Worm (Caenorhabditis elegans): ENCODE results near the gene sra-39.

The sra-39 gene

DNA sequence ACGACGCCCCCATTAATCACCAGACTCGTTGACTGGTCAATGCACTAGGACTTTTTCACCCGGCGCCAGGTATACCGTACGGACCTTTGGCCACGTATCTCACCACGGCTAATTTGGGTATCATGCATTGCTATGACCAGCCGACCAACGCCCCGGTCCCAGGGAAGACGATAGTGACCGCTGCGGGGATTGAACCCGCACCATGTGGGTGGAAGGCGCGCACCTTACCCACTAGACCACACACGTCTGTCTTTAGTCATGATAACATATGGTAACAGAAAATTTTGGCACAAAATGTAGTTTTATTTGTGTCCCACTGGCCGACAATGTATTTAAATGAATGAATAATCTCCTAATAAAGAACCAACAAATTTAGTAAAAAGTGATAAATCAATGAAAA is 17.0 kb downstream of the sra-39 start:
- TF ChIP-seq sem-4 (tag; optimal IDR thresholded peaks at IDR 0.05), result no peak
- no peak for TF ChIP-seq dmd-4 (tag; optimal IDR thresholded peaks at IDR 0.05)
- TF ChIP-seq nhr-25 (tag; optimal IDR thresholded peaks at IDR 0.05), result no peak
- TF ChIP-seq sma-3 (GFP tag; optimal IDR thresholded peaks at IDR 0.05), result no peak
- no peak for TF ChIP-seq alr-1 (tag; optimal IDR thresholded peaks at IDR 0.05)
- no peak for TF ChIP-seq unc-55 (GFP tag; optimal IDR thresholded peaks at IDR 0.05)
- no peak for TF ChIP-seq R02D3.7 (tag; optimal IDR thresholded peaks at IDR 0.05)
- TF ChIP-seq nhr-12 (tag; optimal IDR thresholded peaks at IDR 0.05), result no peak
- TF ChIP-seq skn-1 (tag; optimal IDR thresholded peaks at IDR 0.05), result no peak
- TF ChIP-seq egl-27 (tag; optimal IDR thresholded peaks at IDR 0.05), result no peak
- TF ChIP-seq zag-1 (tag; optimal IDR thresholded peaks at IDR 0.05), result no peak
- no peak for TF ChIP-seq gmeb-1 (tag; optimal IDR thresholded peaks at IDR 0.05)
- no peak for TF ChIP-seq ceh-82 (tag; optimal IDR thresholded peaks at IDR 0.05)
- TF ChIP-seq C34F6.9 (tag; optimal IDR thresholded peaks at IDR 0.05), result no peak
- no peak for TF ChIP-seq ztf-1 (GFP tag; conservative IDR thresholded peaks at IDR 0.05)
- no peak for TF ChIP-seq ceh-16 (tag; optimal IDR thresholded peaks at IDR 0.05)
- TF ChIP-seq ztf-4 (tag; optimal IDR thresholded peaks at IDR 0.05), result no peak

- TF ChIP-seq C34F6.9 (tag; optimal IDR thresholded peaks at IDR 0.05) (no peak), nhr-10 (tag; optimal IDR thresholded peaks at IDR 0.05) (no peak), elt-1 (tag; optimal IDR thresholded peaks at IDR 0.05) (no peak), ceh-16 (tag; optimal IDR thresholded peaks at IDR 0.05) (no peak), F13H6.1 (tag; optimal IDR thresholded peaks at IDR 0.05) (peak; percentile 7), sma-3 (GFP tag; optimal IDR thresholded peaks at IDR 0.05) (no peak), gmeb-1 (tag; optimal IDR thresholded peaks at IDR 0.05) (no peak), lin-11 (tag; optimal IDR thresholded peaks at IDR 0.05) (no peak), nhr-129 (tag; optimal IDR thresholded peaks at IDR 0.05) (peak; percentile 36), egl-27 (tag; optimal IDR thresholded peaks at IDR 0.05) (no peak), crh-2 (tag; optimal IDR thresholded peaks at IDR 0.05) (peak; percentile 53), nhr-23 (tag; optimal IDR thresholded peaks at IDR 0.05) (no peak), unc-62 (GFP tag; optimal IDR thresholded peaks at IDR 0.05) (no peak), unc-55 (GFP tag; optimal IDR thresholded peaks at IDR 0.05) (no peak), dmd-4 (tag; optimal IDR thresholded peaks at IDR 0.05) (no peak), ztf-11 (tag; optimal IDR thresholded peaks at IDR 0.05) (no peak), peb-1 (tag; optimal IDR thresholded peaks at IDR 0.05) (no peak), sma-9 (GFP tag; optimal IDR thresholded peaks at IDR 0.05) (peak; percentile 44), sma-9 (tag; optimal IDR thresholded peaks at IDR 0.05) (no peak), mab-5 (tag; optimal IDR thresholded peaks at IDR 0.05) (no peak), nhr-237 (tag; optimal IDR thresholded peaks at IDR 0.05) (no peak), mdl-1 (tag; optimal IDR thresholded peaks at IDR 0.05) (no peak), aly-2 (tag; optimal IDR thresholded peaks at IDR 0.05) (no peak), lin-13 (GFP tag; optimal IDR thresholded peaks at IDR 0.05) (no peak), lsy-2 (tag; optimal IDR thresholded peaks at IDR 0.05) (no peak), skn-1 (tag; optimal IDR thresholded peaks at IDR 0.05) (no peak), alr-1 (tag; optimal IDR thresholded peaks at IDR 0.05) (no peak), nhr-6 (tag; optimal IDR thresholded peaks at IDR 0.05) (no peak), fos-1 (tag; optimal IDR thresholded peaks at IDR 0.05) (peak; percentile 91), nhr-77 (tag; optimal IDR thresholded peaks at IDR 0.05) (no peak), zag-1 (tag; optimal IDR thresholded peaks at IDR 0.05) (no peak)
These were observed 18.1 kb downstream of the sra-39 start for ce11 chrX:13885131-13885530.

ce11 chrX:13884157-13884556 is 19.1 kb downstream of the sra-39 start:
- TF ChIP-seq fos-1 (tag; optimal IDR thresholded peaks at IDR 0.05) (peak; percentile 21), blmp-1 (tag; optimal IDR thresholded peaks at IDR 0.05; ENCODE audit: insufficient read depth) (no peak)

DNA sequence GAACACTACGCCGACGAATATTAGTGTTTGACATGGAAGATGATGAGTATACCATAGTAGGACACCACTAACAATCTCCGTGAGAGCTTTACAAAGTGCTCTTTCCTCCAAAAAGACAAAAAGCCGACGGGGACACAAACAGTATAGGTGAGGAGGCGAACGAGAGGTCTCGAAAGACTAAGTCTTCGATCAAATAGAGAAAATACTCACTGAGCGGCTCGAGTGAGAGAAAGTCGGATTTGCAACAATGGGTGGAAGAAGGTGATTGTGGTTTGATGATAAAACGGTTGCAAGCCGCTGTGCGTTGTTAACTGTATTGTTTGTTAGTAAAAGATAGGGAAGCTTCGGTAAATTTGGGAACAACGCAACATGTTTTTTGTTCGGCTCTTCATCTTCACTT is 20.6 kb downstream of the sra-39 start, which contains the start of gene hlb-1:
TSS of gene hlb-1 (minus strand) at position 101 of the 400 bp plus-strand sequence.
- TF ChIP-seq zag-1 (tag; optimal IDR thresholded peaks at IDR 0.05) (no peak), F13H6.1 (tag; optimal IDR thresholded peaks at IDR 0.05) (no peak), mdl-1 (tag; optimal IDR thresholded peaks at IDR 0.05) (no peak), egl-27 (tag; optimal IDR thresholded peaks at IDR 0.05) (no peak), nhr-237 (tag; optimal IDR thresholded peaks at IDR 0.05) (no peak), nhr-129 (tag; optimal IDR thresholded peaks at IDR 0.05) (no peak), ztf-1 (GFP tag; conservative IDR thresholded peaks at IDR 0.05) (no peak), lsy-2 (tag; optimal IDR thresholded peaks at IDR 0.05) (no peak)
